Worm (Caenorhabditis elegans): Measurements from ENCODE around the gene fars-3.
A peak's percentile ranks its signal among the peaks of the same experiment; 100 is the strongest.

Gene fars-3

DNA sequence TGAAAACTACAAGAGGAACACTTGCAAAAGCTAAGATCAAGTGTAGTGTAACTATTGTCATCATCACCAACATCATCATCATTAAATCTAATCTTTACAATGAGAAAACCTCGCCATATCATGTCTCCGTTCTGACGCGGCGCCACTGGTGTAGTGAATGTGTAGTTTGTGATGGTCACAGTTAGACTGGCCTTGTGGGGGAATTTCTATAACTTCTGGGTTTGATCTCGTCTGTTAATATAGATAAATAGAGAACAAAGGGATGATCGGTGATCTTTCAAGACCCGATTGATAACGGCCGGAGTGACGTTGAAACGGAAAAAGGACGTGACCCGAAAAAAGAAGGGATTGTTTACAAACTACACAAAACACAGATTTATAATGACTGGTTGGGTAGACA is 23.9 kb upstream of the fars-3 start (continued):
- TF ChIP-seq unc-130 (GFP tag; optimal IDR thresholded peaks at IDR 0.05) (no peak), F44E2.7 (GFP tag; IDR thresholded peaks at IDR 0.05) (no peak), ceh-82 (tag; optimal IDR thresholded peaks at IDR 0.05) (no peak), Y48G9A.11 (GFP tag; IDR thresholded peaks at IDR 0.05) (no peak), nhr-76 (tag; optimal IDR thresholded peaks at IDR 0.05) (no peak), lir-3 (tag; optimal IDR thresholded peaks at IDR 0.05) (no peak), R02D3.7 (tag; optimal IDR thresholded peaks at IDR 0.05) (no peak), egl-43 (GFP tag; IDR thresholded peaks at IDR 0.05) (no peak), nhr-77 (tag; optimal IDR thresholded peaks at IDR 0.05) (no peak), F49E8.2 (tag; optimal IDR thresholded peaks at IDR 0.05; ENCODE audit: borderline replicate concordance) (no peak), saeg-2 (GFP tag; IDR thresholded peaks at IDR 0.05) (no peak), ctbp-1 (GFP tag; IDR thresholded peaks at IDR 0.05) (no peak), zip-2 (tag; optimal IDR thresholded peaks at IDR 0.05) (no peak), snpc-4 (tag; optimal IDR thresholded peaks at IDR 0.05) (no peak), mdl-1 (tag; optimal IDR thresholded peaks at IDR 0.05) (peak in 1 of 2 experiments; percentile 67), lin-39 (tag; optimal IDR thresholded peaks at IDR 0.05) (no peak), pqm-1 (tag; optimal IDR thresholded peaks at IDR 0.05) (no peak), daf-19 (GFP tag; conservative IDR thresholded peaks at IDR 0.05) (no peak), vab-7 (GFP tag; IDR thresholded peaks at IDR 0.05) (no peak), php-3 (GFP tag; IDR thresholded peaks at IDR 0.05) (no peak), T20F7.1 (GFP tag; optimal IDR thresholded peaks at IDR 0.05) (no peak), lin-38 (GFP tag; IDR thresholded peaks at IDR 0.05) (no peak), nhr-237 (tag; optimal IDR thresholded peaks at IDR 0.05) (no peak), nhr-102 (tag; optimal IDR thresholded peaks at IDR 0.05) (no peak), Y105C5A.15 (GFP tag; IDR thresholded peaks at IDR 0.05) (no peak), attf-4 (tag; optimal IDR thresholded peaks at IDR 0.05) (no peak), ceh-44 (GFP tag; IDR thresholded peaks at IDR 0.05) (no peak), hlh-30 (tag; optimal IDR thresholded peaks at IDR 0.05; ENCODE audit: insufficient read depth) (peak; percentile 47), mep-1 (tag; optimal IDR thresholded peaks at IDR 0.05) (peak; percentile 37), D1046.2 (GFP tag; IDR thresholded peaks at IDR 0.05) (no peak), duxl-1 (tag; optimal IDR thresholded peaks at IDR 0.05; ENCODE audit: poor library complexity) (no peak), fos-1 (tag; optimal IDR thresholded peaks at IDR 0.05) (no peak), nhr-10 (tag; optimal IDR thresholded peaks at IDR 0.05) (peak; percentile 51), pha-4 (GFP tag; IDR thresholded peaks at IDR 0.05) (no peak), pha-4 (tag; optimal IDR thresholded peaks at IDR 0.05) (no peak), nhr-11 (tag; optimal IDR thresholded peaks at IDR 0.05) (no peak), mxl-3 (GFP tag; optimal IDR thresholded peaks at IDR 0.05) (no peak), lin-29 (GFP tag; IDR thresholded peaks at IDR 0.05) (no peak), nhr-48 (tag; optimal IDR thresholded peaks at IDR 0.05) (no peak), lin-13 (GFP tag; optimal IDR thresholded peaks at IDR 0.05) (no peak), dmd-6 (GFP tag; IDR thresholded peaks at IDR 0.05) (peak; percentile 18; the same call in 1 of the 2 replicates), daf-8 (GFP tag; IDR thresholded peaks at IDR 0.05) (no peak), dmd-9 (GFP tag; IDR thresholded peaks at IDR 0.05) (no peak), zfp-3 (GFP tag; conservative IDR thresholded peaks at IDR 0.05) (no peak), nhr-6 (tag; optimal IDR thresholded peaks at IDR 0.05) (no peak), hlh-11 (tag; optimal IDR thresholded peaks at IDR 0.05) (peak; percentile 61), rbr-2 (tag; optimal IDR thresholded peaks at IDR 0.05) (no peak), dmd-8 (GFP tag; IDR thresholded peaks at IDR 0.05) (no peak), Y75B8A.6 (GFP tag; IDR thresholded peaks at IDR 0.05) (no peak), arid-1 (GFP tag; conservative IDR thresholded peaks at IDR 0.05) (no peak), gei-8 (GFP tag; optimal IDR thresholded peaks at IDR 0.05) (no peak), nhr-25 (tag; optimal IDR thresholded peaks at IDR 0.05; ENCODE audit: borderline replicate concordance, insufficient read depth) (peak; percentile 34), Y5F2A.4 (GFP tag; optimal IDR thresholded peaks at IDR 0.05) (no peak)
